Fruit fly (Drosophila melanogaster) whole organism, embryonic: ENCODE data around the gene Tomosyn.

ENCODE experiments used
- B-H1 ChIP-seq: fragments of 200-800 bp; sonication (Bioruptor generic); IDR thresholded peaks from 3 replicates; pipeline ENCODE4 v1.3.6; 2022; ENCODE audit warnings: missing biosample characterization, missing genetic modification characterization
- CG11504 ChIP-seq: fragments of 200-800 bp; sonication (Bioruptor generic); optimal IDR thresholded peaks from 3 replicates; lab custom pipeline; 2019; ENCODE audit warnings: missing biosample characterization, mild to moderate bottlenecking, missing genetic modification characterization, moderate library complexity
- CG15073 ChIP-seq: fragments of 200-800 bp; sonication (Bioruptor generic); optimal IDR thresholded peaks from 2 replicates; lab custom pipeline; 2016; ENCODE audit warnings: missing biosample characterization, missing genetic modification characterization
- CG15696 ChIP-seq: fragments of 200-800 bp; sonication (Bioruptor generic); optimal IDR thresholded peaks from 2 replicates; lab custom pipeline; 2019; ENCODE audit warnings: missing biosample characterization, mild to moderate bottlenecking, missing genetic modification characterization, moderate library complexity
- CG16779 ChIP-seq: fragments of 200-800 bp; sonication (Bioruptor generic); IDR thresholded peaks from 2 replicates; pipeline ENCODE4 v1.3.6; 2022; ENCODE audit warnings: missing biosample characterization, missing genetic modification characterization
- CG18764 ChIP-seq: fragments of 200-800 bp; sonication (Bioruptor generic); optimal IDR thresholded peaks from 3 replicates; lab custom pipeline; 2016; ENCODE audit warnings: missing biosample characterization, missing genetic modification characterization
- CG2116 ChIP-seq: fragments of 200-800 bp; sonication (Bioruptor generic); optimal IDR thresholded peaks from 3 replicates; lab custom pipeline; 2018; ENCODE audit warnings: missing biosample characterization, mild to moderate bottlenecking, missing genetic modification characterization
- CG2202 ChIP-seq: fragments of 200-800 bp; sonication (Bioruptor generic); optimal IDR thresholded peaks from 2 replicates; lab custom pipeline; 2018; ENCODE audit warnings: missing biosample characterization, mild to moderate bottlenecking, missing genetic modification characterization
- CG31224 ChIP-seq: fragments of 200-800 bp; sonication (Bioruptor generic); IDR thresholded peaks from 2 replicates; pipeline ENCODE4 v1.3.6; 2022; ENCODE audit warnings: missing biosample characterization, missing genetic modification characterization
- CG32532 ChIP-seq: fragments of 200-800 bp; sonication (Bioruptor generic); IDR thresholded peaks from 2 replicates; pipeline ENCODE4 v1.3.6; 2022; ENCODE audit warnings: missing biosample characterization, missing genetic modification characterization
- CG32767 ChIP-seq: fragments of 200-800 bp; sonication (Bioruptor generic); IDR thresholded peaks from 2 replicates; pipeline ENCODE4 v1.3.6; 2022; ENCODE audit warnings: missing biosample characterization, missing genetic modification characterization
- CG3281 ChIP-seq: fragments of 200-800 bp; sonication (Bioruptor generic); optimal IDR thresholded peaks from 3 replicates; lab custom pipeline; 2017; ENCODE audit warnings: missing biosample characterization, mild to moderate bottlenecking, missing genetic modification characterization
- CG3726 ChIP-seq: fragments of 200-800 bp; sonication (Bioruptor generic); IDR thresholded peaks from 3 replicates; pipeline ENCODE4, ENCODE4 v1.3.6; 2022; ENCODE audit warnings: missing biosample characterization, missing genetic modification characterization
- CG3838 ChIP-seq: fragments of 200-800 bp; sonication (Bioruptor generic); optimal IDR thresholded peaks from 3 replicates; lab custom pipeline; 2016; ENCODE audit warnings: missing biosample characterization, missing genetic modification characterization
- CG4282 ChIP-seq: fragments of 200-800 bp; sonication (Bioruptor generic); optimal IDR thresholded peaks from 2 replicates; lab custom pipeline; 2016; ENCODE audit warnings: missing biosample characterization, missing genetic modification characterization
- CG4854 ChIP-seq: fragments of 200-800 bp; sonication (Bioruptor generic); optimal IDR thresholded peaks from 2 replicates; lab custom pipeline; 2016; ENCODE audit warnings: missing biosample characterization, missing genetic modification characterization, inconsistent platforms
- CG7745 ChIP-seq: fragments of 200-800 bp; sonication (Bioruptor generic); optimal IDR thresholded peaks from 2 replicates; lab custom pipeline; 2018; ENCODE audit warnings: missing biosample characterization, mild to moderate bottlenecking, missing genetic modification characterization, moderate library complexity
- CG7839 ChIP-seq: fragments of 200-800 bp; sonication (Bioruptor generic); optimal IDR thresholded peaks from 3 replicates; lab custom pipeline; 2018; ENCODE audit warnings: missing biosample characterization, mild to moderate bottlenecking, missing genetic modification characterization, moderate library complexity
- CG8359 ChIP-seq: fragments of 200-800 bp; sonication (Bioruptor generic); optimal IDR thresholded peaks from 2 replicates; lab custom pipeline; 2017; ENCODE audit warnings: missing biosample characterization, mild to moderate bottlenecking, missing genetic modification characterization, borderline replicate concordance
- CG8765 ChIP-seq: fragments of 200-800 bp; sonication (Bioruptor generic); IDR thresholded peaks from 2 replicates; pipeline ENCODE4 v1.3.6; 2022; ENCODE audit warnings: missing biosample characterization, missing genetic modification characterization
- Dip3 ChIP-seq: fragments of 200-800 bp; sonication (Bioruptor generic); optimal IDR thresholded peaks from 3 replicates; lab custom pipeline; 2016; ENCODE audit warnings: missing biosample characterization, missing genetic modification characterization
- Drgx ChIP-seq: fragments of 200-800 bp; sonication (Bioruptor generic); IDR thresholded peaks from 2 replicates; pipeline ENCODE4 v1.3.6; 2022; ENCODE audit warnings: missing biosample characterization, missing genetic modification characterization
- E2f2 ChIP-seq: fragments of 200-800 bp; sonication (Bioruptor generic); IDR thresholded peaks from 2 replicates; pipeline ENCODE4 v1.3.6; 2022; ENCODE audit warnings: missing biosample characterization, missing genetic modification characterization
- Hmx ChIP-seq: fragments of 200-800 bp; sonication (Bioruptor generic); optimal IDR thresholded peaks from 2 replicates; lab custom pipeline; 2016; ENCODE audit warnings: missing biosample characterization, missing genetic modification characterization
- Hr39 ChIP-seq: fragments of >200 bp; optimal IDR thresholded peaks from 2 replicates; lab custom pipeline; 2017
- MESR4 ChIP-seq: fragments of 200-800 bp; sonication (Bioruptor generic); optimal IDR thresholded peaks from 2 replicates; lab custom pipeline; 2018; ENCODE audit warnings: missing biosample characterization, mild to moderate bottlenecking, missing genetic modification characterization, moderate library complexity
- Mad ChIP-seq: fragments of 200-800 bp; sonication (Bioruptor generic); optimal IDR thresholded peaks from 2 replicates; lab custom pipeline; 2016; ENCODE audit warnings: missing biosample characterization, missing genetic modification characterization
- Max ChIP-seq: fragments of 200-800 bp; sonication (Bioruptor generic); optimal IDR thresholded peaks from 2 replicates; lab custom pipeline; 2016; ENCODE audit warnings: missing biosample characterization, mild to moderate bottlenecking, missing genetic modification characterization
- Oaz ChIP-seq: fragments of 200-800 bp; sonication (Bioruptor generic); IDR thresholded peaks from 2 replicates; pipeline ENCODE4 v1.3.6; 2022; ENCODE audit warnings: missing biosample characterization, missing genetic modification characterization
- Rfx ChIP-seq: fragments of 200-800 bp; sonication (Bioruptor generic); IDR thresholded peaks from 2 replicates; pipeline ENCODE4 v1.3.6; 2022; ENCODE audit warnings: missing biosample characterization, missing genetic modification characterization
- YL-1 ChIP-seq: fragments of 200-800 bp; sonication (Bioruptor generic); optimal IDR thresholded peaks from 3 replicates; lab custom pipeline; 2017; ENCODE audit warnings: missing biosample characterization, mild to moderate bottlenecking, missing genetic modification characterization
- ab ChIP-seq: fragments of 200-800 bp; sonication (Bioruptor generic); optimal IDR thresholded peaks from 2 replicates; lab custom pipeline; 2016; ENCODE audit warnings: missing biosample characterization, missing genetic modification characterization
- br ChIP-seq: fragments of >200 bp; optimal IDR thresholded peaks from 2 replicates; lab custom pipeline; 2017
- bsh ChIP-seq, 2 experiments: fragments of 200-800 bp; sonication (Bioruptor generic); optimal IDR thresholded peaks; 2 replicates each; lab custom pipeline; 2017 to 2018; ENCODE audit warnings: mild to moderate bottlenecking in 2 of 2, missing biosample characterization in 2 of 2, missing genetic modification characterization in 2 of 2, moderate library complexity in 1 of 2
- crp ChIP-seq, 2 experiments: fragments of 200-800 bp; sonication (Bioruptor generic); optimal IDR thresholded peaks; 2 replicates in 1 of 2; 3 replicates in 1 of 2; lab custom pipeline; 2017; ENCODE audit warnings: missing biosample characterization in 2 of 2, missing genetic modification characterization in 2 of 2, mild to moderate bottlenecking in 1 of 2, moderate library complexity in 1 of 2
- cwo ChIP-seq: fragments of 200-800 bp; sonication (Bioruptor generic); optimal IDR thresholded peaks from 3 replicates; lab custom pipeline; 2017; ENCODE audit warnings: missing biosample characterization, missing genetic modification characterization, mild to moderate bottlenecking, moderate library complexity, missing genetic modification reagents
- disco-r ChIP-seq: fragments of 200-800 bp; sonication (Bioruptor generic); optimal IDR thresholded peaks from 2 replicates; lab custom pipeline; 2016; ENCODE audit warnings: missing biosample characterization, missing genetic modification characterization
- dmrt11E ChIP-seq: fragments of 200-800 bp; sonication (Bioruptor generic); optimal IDR thresholded peaks from 3 replicates; lab custom pipeline; 2018; ENCODE audit warnings: missing biosample characterization, mild to moderate bottlenecking, missing genetic modification characterization, moderate library complexity
- dpn ChIP-seq, 2 experiments: fragments of 200-800 bp; sonication (Bioruptor generic); optimal IDR thresholded peaks; 3 replicates each; lab custom pipeline; 2016; ENCODE audit warnings: missing biosample characterization in 2 of 2, missing genetic modification characterization in 2 of 2
- eve ChIP-seq, 2 experiments: fragments of >200 bp; optimal IDR thresholded peaks; 2 replicates each; lab custom pipeline; 2017; ENCODE audit warnings: missing biosample characterization in 2 of 2, missing genetic modification characterization in 2 of 2
- exex ChIP-seq: fragments of 200-800 bp; sonication (Bioruptor generic); optimal IDR thresholded peaks from 4 replicates; lab custom pipeline; 2018; ENCODE audit warnings: missing biosample characterization, mild to moderate bottlenecking, missing genetic modification characterization, moderate library complexity
- fu2 ChIP-seq: fragments of 200-800 bp; sonication (Bioruptor generic); optimal IDR thresholded peaks from 2 replicates; lab custom pipeline; 2016; ENCODE audit warnings: missing biosample characterization, missing genetic modification characterization
- gt ChIP-seq: fragments of 200-800 bp; sonication (Bioruptor generic); IDR thresholded peaks from 2 replicates; pipeline ENCODE4 v1.3.6; 2022; ENCODE audit warnings: missing biosample characterization, missing genetic modification characterization
- maf-S ChIP-seq: fragments of 200-800 bp; sonication (Bioruptor generic); optimal IDR thresholded peaks from 2 replicates; lab custom pipeline; 2016; ENCODE audit warnings: missing biosample characterization, missing genetic modification characterization
- phol ChIP-seq: fragments of 200-800 bp; sonication (Bioruptor generic); optimal IDR thresholded peaks from 3 replicates; lab custom pipeline; 2018; ENCODE audit warnings: missing biosample characterization, mild to moderate bottlenecking, missing genetic modification characterization, moderate library complexity
- prd ChIP-seq, 3 experiments: fragments of >200 bp in 2 of 3; fragments of 200-800 bp in 1 of 3; sonication (Bioruptor generic) in 1 of 3; optimal IDR thresholded peaks in 2 of 3; IDR thresholded peaks in 1 of 3; 2 replicates in 2 of 3; 3 replicates in 1 of 3; pipeline versions ENCODE4 v1.3.6 to Lab custom; 2017 to 2022; ENCODE audit warnings: missing biosample characterization in 1 of 3, missing genetic modification characterization in 1 of 3
- pum ChIP-seq: fragments of 200-800 bp; sonication (Bioruptor generic); optimal IDR thresholded peaks from 2 replicates; lab custom pipeline; 2016; ENCODE audit warnings: missing biosample characterization, missing genetic modification characterization
- wor ChIP-seq: fragments of 200-800 bp; sonication (Bioruptor generic); IDR thresholded peaks from 2 replicates; pipeline ENCODE4 v1.3.6; 2022; ENCODE audit warnings: missing biosample characterization, missing genetic modification characterization

Tomosyn gene

DNA sequence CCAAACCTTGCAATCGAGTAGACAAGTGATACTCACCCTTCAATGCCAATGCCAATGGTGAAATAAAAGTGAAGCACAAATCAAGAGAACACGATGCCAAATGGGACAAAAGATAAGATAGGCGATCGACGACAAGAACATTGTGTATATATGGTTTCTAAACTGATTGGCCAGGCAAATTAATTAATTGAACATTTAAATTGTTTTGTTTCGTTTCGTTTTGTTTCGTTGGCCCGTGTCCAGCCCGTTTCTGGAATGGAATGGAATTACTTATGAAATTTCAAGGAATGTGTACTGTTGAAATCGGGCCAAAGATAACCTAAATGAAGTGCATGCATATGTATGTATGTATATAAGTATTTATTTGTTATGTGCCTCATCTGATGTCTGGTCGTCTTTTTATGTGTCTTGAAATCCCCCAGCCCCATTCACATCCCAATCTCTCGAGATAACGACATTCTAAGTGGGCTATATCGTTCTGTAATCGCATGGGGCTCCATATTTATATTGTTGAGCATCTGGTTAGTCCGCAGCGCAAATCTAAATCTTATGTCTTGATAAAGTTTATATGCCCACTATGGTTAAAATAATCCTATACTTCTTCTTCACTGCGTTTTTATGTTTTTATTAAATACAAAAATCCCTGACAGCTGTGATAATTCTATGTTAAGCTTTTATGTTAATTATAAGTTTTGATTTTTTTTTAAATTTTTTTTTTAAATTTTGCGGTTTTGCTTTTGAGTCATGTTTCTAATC, 44.6 kb downstream of the Tomosyn start (continued):
- TF ChIP-seq Hmx (no peak), Rfx (peak; percentile 48; the same call in 1 of the 2 replicates), B-H1 (GFP tag; lab: Robert Waterston, UW) (no peak), CG11504 (tag; lab: Kevin White, UChicago) (peak; percentile 38), CG3838 (GFP tag; lab: Kevin White, UChicago) (no peak), CG8765 (GFP tag; lab: Robert Waterston, UW) (no peak), exex (tag; lab: Kevin White, UChicago) (peak; percentile 79), phol (peak; percentile 10), CG7839 (tag; lab: Kevin White, UChicago) (peak; percentile 28), ab (GFP tag; lab: Kevin White, UChicago) (no peak), CG4854 (no peak), CG7745 (tag; lab: Kevin White, UChicago) (no peak), dmrt11E (tag; lab: Kevin White, UChicago) (peak; percentile 2), MESR4 (GFP tag; lab: Kevin White, UChicago) (no peak), CG3281 (GFP tag; lab: Kevin White, UChicago) (peak; percentile 26), CG3726 (no peak), CG15073 (GFP tag; lab: Kevin White, UChicago) (no peak), bsh (GFP tag; optimal IDR thresholded peaks at IDR 0.05; lab: Kevin White, UChicago) (peak in 1 of 2 experiments; percentile 26)
- TF ChIP-seq, all 482 proteins: peak for 40

DNA sequence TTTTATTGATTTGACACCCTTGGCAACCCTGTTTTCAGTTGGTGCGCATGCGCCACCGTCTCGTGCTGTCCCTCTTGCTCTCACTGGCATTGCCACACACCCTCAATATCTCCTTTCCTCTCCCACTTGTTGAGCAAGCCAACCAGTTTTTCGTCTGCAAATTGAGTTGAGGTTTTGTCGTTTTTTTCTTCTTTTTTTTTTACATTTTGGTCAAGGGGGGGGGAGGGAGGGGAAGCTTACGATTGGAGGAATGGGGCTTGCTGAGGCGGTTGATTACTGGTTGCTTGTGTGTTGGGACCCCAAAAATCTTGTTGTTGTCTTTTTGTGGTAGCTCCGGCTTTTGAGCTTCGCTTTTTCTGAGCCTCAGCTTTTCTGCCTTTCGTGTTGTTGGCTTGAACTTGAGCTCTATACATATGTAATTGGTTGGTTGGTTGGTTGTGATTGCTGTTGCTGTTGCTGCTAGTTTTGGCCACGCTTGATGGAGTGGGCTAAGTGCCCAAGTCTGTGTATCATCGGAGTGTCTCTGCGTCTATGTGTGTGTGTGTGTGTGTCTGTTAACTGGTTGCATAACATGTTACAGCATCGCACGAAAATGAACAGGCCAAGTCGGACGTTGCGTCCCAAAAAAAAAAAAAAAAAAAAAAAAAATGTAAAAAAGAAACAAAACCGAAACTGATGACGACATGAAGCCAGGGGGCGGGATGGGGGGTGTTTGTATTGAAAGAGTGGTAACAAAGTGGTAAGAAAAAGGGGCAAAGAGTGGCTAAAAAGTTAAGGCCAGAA, 45.3 kb downstream of the Tomosyn start:
- no peak for TF ChIP-seq Dip3 (GFP tag; lab: Kevin White, UChicago)
- no peak for TF ChIP-seq CG32532 (GFP tag; lab: Robert Waterston, UW)
- no peak for TF ChIP-seq Mad (GFP tag; lab: Kevin White, UChicago)
- TF ChIP-seq CG2202 (tag; lab: Kevin White, UChicago): no peak
- TF ChIP-seq CG4282 (GFP tag; lab: Kevin White, UChicago): no peak
- no peak for TF ChIP-seq gt (GFP tag; lab: Robert Waterston, UW)
- TF ChIP-seq YL-1 (GFP tag; lab: Kevin White, UChicago): no peak
- no peak for TF ChIP-seq Hr39 (lab: Kevin White, UChicago)
- TF ChIP-seq cwo (GFP tag; lab: Kevin White, UChicago): no peak
- no peak for TF ChIP-seq dpn (GFP tag; optimal IDR thresholded peaks at IDR 0.05; lab: Kevin White, UChicago)
- no peak for TF ChIP-seq CG16779
- TF ChIP-seq prd (optimal IDR thresholded peaks at IDR 0.05; lab: Kevin White, UChicago): no peak
- no peak for TF ChIP-seq prd (GFP tag; IDR thresholded peaks at IDR 0.05; lab: Robert Waterston, UW)
- no peak for TF ChIP-seq E2f2 (GFP tag; lab: Robert Waterston, UW)
- no peak for TF ChIP-seq Oaz
- TF ChIP-seq pum (GFP tag; lab: Kevin White, UChicago): no peak
- peak; percentile 86 for TF ChIP-seq Drgx (GFP tag; lab: Robert Waterston, UW)
- TF ChIP-seq CG15696 (tag; lab: Kevin White, UChicago): no peak
- TF ChIP-seq CG31224 (GFP tag; lab: Robert Waterston, UW): no peak
- no peak for TF ChIP-seq disco-r (GFP tag; lab: Kevin White, UChicago)
- TF ChIP-seq CG18764 (GFP tag; lab: Kevin White, UChicago): no peak
- no peak for TF ChIP-seq crp (GFP tag; optimal IDR thresholded peaks at IDR 0.05; lab: Kevin White, UChicago)
- no peak for TF ChIP-seq wor (GFP tag; lab: Robert Waterston, UW)
- no peak for TF ChIP-seq maf-S (GFP tag; lab: Kevin White, UChicago)
- no peak for TF ChIP-seq Max
- no peak for TF ChIP-seq CG32767 (GFP tag; lab: Robert Waterston, UW)
- TF ChIP-seq fu2 (GFP tag; lab: Kevin White, UChicago): no peak
- TF ChIP-seq eve (GFP tag; optimal IDR thresholded peaks at IDR 0.05; lab: Kevin White, UChicago): no peak
- TF ChIP-seq CG2116 (GFP tag; lab: Kevin White, UChicago): no peak
- no peak for TF ChIP-seq br (lab: Kevin White, UChicago)
- no peak for TF ChIP-seq CG8359 (GFP tag; lab: Kevin White, UChicago)
